Worm (Caenorhabditis elegans) whole organism, L1 larva: Measurements from ENCODE around the gene rpb-6.

Experiments
- C04F5.9 ChIP-seq: sonication (generic microtip); optimal IDR thresholded peaks from 2 replicates; lab custom pipeline; 2016; ENCODE audit warnings: missing genetic modification characterization, missing compliant biosample characterization
- C16A3.4 ChIP-seq: fragments of 150-350 bp; optimal IDR thresholded peaks from 2 replicates; lab custom pipeline; 2014; ENCODE audit warnings: missing biosample characterization, missing genetic modification characterization
- C34B4.2 ChIP-seq: sonication (generic microtip); optimal IDR thresholded peaks from 2 replicates; lab custom pipeline; 2017; ENCODE audit warnings: mild to moderate bottlenecking, missing genetic modification characterization, missing compliant biosample characterization
- ama-1 ChIP-seq: fragments of 150-350 bp; optimal IDR thresholded peaks from 2 replicates; lab custom pipeline; 2014
- blmp-1 ChIP-seq: fragments of 150-350 bp; optimal IDR thresholded peaks from 2 replicates; lab custom pipeline; 2014; ENCODE audit warnings: missing biosample characterization, missing genetic modification characterization
- ceh-8 ChIP-seq: fragments of 200-800 bp; sonication (Bioruptor generic); optimal IDR thresholded peaks from 2 replicates; lab custom pipeline; 2018; ENCODE audit warnings: mild to moderate bottlenecking, missing genetic modification characterization, moderate library complexity, missing compliant biosample characterization
- dsc-1 ChIP-seq: sonication (generic microtip); optimal IDR thresholded peaks from 2 replicates; lab custom pipeline; 2016; ENCODE audit warnings: mild to moderate bottlenecking, missing genetic modification characterization, missing compliant biosample characterization
- efl-1 ChIP-seq, 4 experiments: fragments of 150-350 bp; optimal IDR thresholded peaks in 3 of 4; peaks in 1 of 4; 1 replicate in 1 of 4; 2 replicates in 3 of 4; lab custom pipeline; 2014; ENCODE audit warnings: missing biosample characterization in 2 of 4, missing genetic modification characterization in 2 of 4, missing genetic modification reagents in 2 of 4
- egl-13 ChIP-seq: sonication (generic microtip); optimal IDR thresholded peaks from 2 replicates; lab custom pipeline; 2016; ENCODE audit warnings: missing genotype, missing genetic modification reagents, missing genetic modification characterization, missing compliant biosample characterization
- egl-27 ChIP-seq, 2 experiments: fragments of 150-350 bp in 1 of 2; sonication (generic microtip); optimal IDR thresholded peaks; 3 replicates each; lab custom pipeline; 2017 to 2018; ENCODE audit warnings: missing biosample characterization in 2 of 2, missing genetic modification characterization in 2 of 2, missing genetic modification reagents in 2 of 2
- elt-2 ChIP-seq: sonication (generic microtip); optimal IDR thresholded peaks from 2 replicates; lab custom pipeline; 2016; ENCODE audit warnings: missing genetic modification characterization, mild to moderate bottlenecking, inconsistent platforms, missing compliant biosample characterization, missing genetic modification reagents
- ets-5 ChIP-seq: fragments of 200-800 bp; sonication (Bioruptor generic); IDR thresholded peaks from 2 replicates; pipeline ENCODE4 v1.3.6; 2022; ENCODE audit warnings: missing genetic modification characterization, missing compliant biosample characterization
- fkh-10 ChIP-seq: sonication (generic microtip); optimal IDR thresholded peaks from 2 replicates; lab custom pipeline; 2017; ENCODE audit warnings: missing biosample characterization, missing genetic modification reagents, missing genetic modification characterization
- fkh-4 ChIP-seq: sonication (generic microtip); optimal IDR thresholded peaks from 2 replicates; lab custom pipeline; 2016; ENCODE audit warnings: missing compliant biosample characterization, missing genetic modification characterization, borderline replicate concordance
- fkh-8 ChIP-seq: sonication (generic microtip); optimal IDR thresholded peaks from 2 replicates; lab custom pipeline; 2016; ENCODE audit warnings: mild to moderate bottlenecking, missing genetic modification characterization, missing compliant biosample characterization
- fos-1 ChIP-seq: fragments of 150-350 bp; optimal IDR thresholded peaks from 2 replicates; lab custom pipeline; 2014; ENCODE audit warnings: missing biosample characterization, missing genetic modification characterization
- grh-1 ChIP-seq: fragments of 200-800 bp; sonication (Bioruptor generic); IDR thresholded peaks from 2 replicates; pipeline ENCODE4 v1.3.6; 2022; ENCODE audit warnings: missing genetic modification reagents, missing genetic modification characterization, missing compliant biosample characterization
- isw-1 ChIP-seq: fragments of 200-800 bp; sonication (Bioruptor generic); IDR thresholded peaks from 2 replicates; pipeline ENCODE4 v1.3.6; 2022; ENCODE audit warnings: missing genetic modification characterization, missing compliant biosample characterization
- jun-1 ChIP-seq: fragments of 150-350 bp; optimal IDR thresholded peaks from 2 replicates; lab custom pipeline; 2014; ENCODE audit warnings: missing biosample characterization, missing genetic modification reagents, missing genetic modification characterization
- lin-13 ChIP-seq: fragments of 150-350 bp; optimal IDR thresholded peaks from 2 replicates; lab custom pipeline; 2014; ENCODE audit warnings: missing biosample characterization, missing genetic modification reagents, missing genetic modification characterization
- lin-35 ChIP-seq, 2 experiments: fragments of 150-350 bp; optimal IDR thresholded peaks; 2 replicates each; lab custom pipeline; 2014; ENCODE audit warnings: missing biosample characterization in 2 of 2, missing genetic modification characterization in 2 of 2, missing genetic modification reagents in 2 of 2
- lsy-2 ChIP-seq, 2 experiments: fragments of 150-350 bp; optimal IDR thresholded peaks; 2 replicates each; lab custom pipeline; 2014; ENCODE audit warnings: missing biosample characterization in 2 of 2, missing genetic modification characterization in 2 of 2
- mdl-1 ChIP-seq, 2 experiments: fragments of 150-350 bp; optimal IDR thresholded peaks; 2 replicates each; lab custom pipeline; 2014 to 2017; ENCODE audit warnings: missing biosample characterization in 2 of 2, missing genetic modification characterization in 2 of 2, inconsistent platforms in 1 of 2
- mep-1 ChIP-seq: fragments of 150-350 bp; optimal IDR thresholded peaks from 2 replicates; lab custom pipeline; 2014; ENCODE audit warnings: missing biosample characterization, missing genetic modification characterization
- nhr-12 ChIP-seq: sonication (generic microtip); optimal IDR thresholded peaks from 2 replicates; lab custom pipeline; 2017; ENCODE audit warnings: missing biosample characterization, missing genetic modification characterization
- nhr-237 ChIP-seq: fragments of 150-350 bp; optimal IDR thresholded peaks from 2 replicates; lab custom pipeline; 2014; ENCODE audit warnings: missing biosample characterization, missing genetic modification characterization
- nhr-28 ChIP-seq: fragments of 150-350 bp; optimal IDR thresholded peaks from 2 replicates; lab custom pipeline; 2014; ENCODE audit warnings: missing biosample characterization, missing genetic modification characterization
- nhr-71 ChIP-seq: sonication (generic microtip); optimal IDR thresholded peaks from 2 replicates; lab custom pipeline; 2016; ENCODE audit warnings: mild to moderate bottlenecking, missing genetic modification characterization, moderate library complexity, missing compliant biosample characterization
- nhr-76 ChIP-seq: sonication (generic microtip); optimal IDR thresholded peaks from 2 replicates; lab custom pipeline; 2017; ENCODE audit warnings: missing biosample characterization, missing genetic modification characterization
- nhr-85 ChIP-seq: sonication (generic microtip); peaks from one replicate; lab custom pipeline; 2016; ENCODE audit warnings: missing genetic modification characterization, inconsistent platforms, missing compliant biosample characterization
- pqm-1 ChIP-seq: sonication (generic microtip); optimal IDR thresholded peaks from 3 replicates; lab custom pipeline; 2017; ENCODE audit warnings: missing biosample characterization, missing genetic modification characterization
- rnt-1 ChIP-seq: sonication (generic microtip); optimal IDR thresholded peaks from 2 replicates; lab custom pipeline; 2016; ENCODE audit warnings: mild to moderate bottlenecking, missing genetic modification characterization, moderate library complexity, missing compliant biosample characterization
- snu-23 ChIP-seq: sonication (generic microtip); optimal IDR thresholded peaks from 2 replicates; lab custom pipeline; 2016; ENCODE audit warnings: missing genetic modification characterization, missing compliant biosample characterization
- sox-4 ChIP-seq: sonication (generic microtip); optimal IDR thresholded peaks from 2 replicates; lab custom pipeline; 2016; ENCODE audit warnings: missing genetic modification characterization, missing compliant biosample characterization
- tbx-2 ChIP-seq: sonication (generic microtip); optimal IDR thresholded peaks from 2 replicates; lab custom pipeline; 2016; ENCODE audit warnings: missing genetic modification characterization, missing compliant biosample characterization
- unc-30 ChIP-seq: sonication (generic microtip); optimal IDR thresholded peaks from 2 replicates; lab custom pipeline; 2017; ENCODE audit warnings: missing biosample characterization, missing genetic modification characterization
- xbp-1 ChIP-seq: sonication (generic microtip); optimal IDR thresholded peaks from 2 replicates; lab custom pipeline; 2016; ENCODE audit warnings: missing genetic modification characterization, missing compliant biosample characterization
- zag-1 ChIP-seq: fragments of 150-350 bp; optimal IDR thresholded peaks from 2 replicates; lab custom pipeline; 2014; ENCODE audit warnings: missing biosample characterization, missing genetic modification characterization
- zip-4 ChIP-seq: fragments of 200-800 bp; sonication (Bioruptor generic); optimal IDR thresholded peaks from 2 replicates; lab custom pipeline; 2018; ENCODE audit warnings: mild to moderate bottlenecking, missing genetic modification characterization, moderate library complexity, missing compliant biosample characterization
- ztf-11 ChIP-seq, 2 experiments: sonication (generic microtip); optimal IDR thresholded peaks; 2 replicates each; lab custom pipeline; 2016 to 2017; ENCODE audit warnings: missing genetic modification characterization in 2 of 2, missing biosample characterization in 1 of 2, missing compliant biosample characterization in 1 of 2

Gene rpb-6

DNA sequence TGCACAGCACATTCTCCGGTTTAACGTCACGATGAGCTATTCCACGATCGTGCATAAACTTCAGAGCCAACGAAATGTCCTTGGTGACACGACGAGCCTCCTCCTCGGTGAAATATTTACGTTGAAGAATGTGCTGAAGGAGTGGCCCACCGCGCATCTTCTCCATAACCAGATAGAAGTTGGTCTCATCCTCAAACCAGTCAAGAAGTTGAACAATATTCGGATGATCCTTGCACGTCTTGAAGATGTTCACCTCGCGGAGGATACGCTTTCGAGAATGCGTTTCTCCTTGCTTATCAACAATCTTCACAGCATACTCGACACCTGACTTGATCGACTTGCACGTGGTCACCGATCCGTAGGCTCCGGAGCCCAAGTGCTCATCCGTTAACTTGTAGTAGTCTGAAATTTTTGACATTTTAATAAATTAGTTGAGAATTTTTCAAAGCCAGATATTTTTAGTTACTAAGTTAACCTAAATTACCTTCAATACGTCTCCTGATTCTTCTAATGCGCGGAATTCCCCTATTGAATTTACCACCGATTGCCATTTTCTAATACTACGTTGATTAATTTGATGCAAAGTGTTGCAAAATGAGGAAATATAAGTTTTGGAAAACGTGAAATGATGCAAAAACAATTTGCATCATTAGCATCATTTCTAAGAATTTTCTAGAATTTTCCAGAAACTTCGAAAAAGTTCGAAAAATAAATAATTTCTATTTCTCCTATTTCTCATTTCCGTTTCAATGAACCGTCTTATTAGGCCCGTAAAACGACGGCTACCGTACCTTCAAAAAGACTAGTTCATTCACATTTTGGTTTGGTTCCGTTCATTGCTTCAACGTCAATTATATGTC is 33.0 kb upstream of the rpb-6 start (continued):
- TF ChIP-seq nhr-12 (tag; lab: Kevin White, UChicago) (no peak), xbp-1 (tag; lab: Kevin White, UChicago) (no peak), C04F5.9 (tag; lab: Kevin White, UChicago) (no peak), jun-1 (no peak), lin-35 (GFP tag; optimal IDR thresholded peaks at IDR 0.05; lab: Kevin White, UChicago) (no peak), ztf-11 (tag; optimal IDR thresholded peaks at IDR 0.05; lab: Kevin White, UChicago) (no peak), ceh-8 (GFP tag; lab: Kevin White, UChicago) (no peak), nhr-28 (tag; lab: Kevin White, UChicago) (no peak), mdl-1 (tag; optimal IDR thresholded peaks at IDR 0.05; lab: Kevin White, UChicago) (no peak), zag-1 (no peak), lsy-2 (tag; optimal IDR thresholded peaks at IDR 0.05; lab: Kevin White, UChicago) (no peak), egl-13 (tag; lab: Kevin White, UChicago) (no peak), fos-1 (no peak), nhr-237 (no peak), isw-1 (GFP tag; lab: Robert Waterston, UW) (no peak), fkh-10 (no peak), dsc-1 (peak; percentile 0), ama-1 (lab: Kevin White, UChicago) (peak; percentile 9), fkh-8 (tag; lab: Kevin White, UChicago) (peak; percentile 36)

DNA sequence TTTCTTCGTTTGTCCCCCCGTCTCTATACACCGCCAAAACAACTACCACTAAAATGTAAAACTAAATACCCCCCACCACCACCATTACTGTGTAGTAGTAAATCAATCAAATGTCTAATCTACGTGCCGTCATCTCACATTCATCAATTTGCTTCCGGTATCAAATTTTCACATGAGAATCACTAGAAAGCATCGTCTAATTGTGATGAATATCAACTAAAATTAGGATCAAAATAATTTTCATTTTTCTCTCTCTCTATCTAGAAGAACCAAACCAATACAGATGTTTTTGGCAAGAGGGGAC is 32.4 kb upstream of the rpb-6 start:
- peak; percentile 19 for TF ChIP-seq zip-4 (GFP tag; lab: Kevin White, UChicago)
- peak in 1 of 2 experiments; percentile 13 for TF ChIP-seq lsy-2 (tag; optimal IDR thresholded peaks at IDR 0.05; lab: Kevin White, UChicago)
- no peak for TF ChIP-seq egl-27 (tag; optimal IDR thresholded peaks at IDR 0.05; lab: Kevin White, UChicago)
- no peak for TF ChIP-seq sox-4 (tag; lab: Kevin White, UChicago)
- peak; percentile 47 for TF ChIP-seq ama-1 (lab: Kevin White, UChicago)
- TF ChIP-seq ztf-11 (tag; optimal IDR thresholded peaks at IDR 0.05; lab: Kevin White, UChicago) = peak in 1 of 2 experiments; percentile 8
- no peak for TF ChIP-seq tbx-2 (tag; lab: Kevin White, UChicago)
- TF ChIP-seq elt-2 (tag; lab: Kevin White, UChicago) = no peak
- no peak for TF ChIP-seq fkh-8 (tag; lab: Kevin White, UChicago)
- TF ChIP-seq nhr-237 = no peak
- TF ChIP-seq grh-1 (GFP tag; lab: Robert Waterston, UW) = no peak
- peak; percentile 21 for TF ChIP-seq blmp-1 (tag; lab: Kevin White, UChicago)
- peak; percentile 6 for TF ChIP-seq snu-23 (GFP tag; lab: Kevin White, UChicago)
- peak; percentile 16 for TF ChIP-seq C16A3.4 (tag; lab: Kevin White, UChicago)
- TF ChIP-seq fkh-4 = no peak
- peak; percentile 31 for TF ChIP-seq rnt-1 (tag; lab: Kevin White, UChicago)
- no peak for TF ChIP-seq efl-1 (optimal IDR thresholded peaks at IDR 0.05; lab: Kevin White, UChicago)
- TF ChIP-seq efl-1 (GFP tag; optimal IDR thresholded peaks at IDR 0.05 in 1 of 2; lab: Kevin White, UChicago) = peak in 1 of 2 experiments; percentile 81
- no peak for TF ChIP-seq fos-1
- TF ChIP-seq C34B4.2 (tag; lab: Kevin White, UChicago) = no peak
- peak; percentile 43 for TF ChIP-seq nhr-71 (tag; lab: Kevin White, UChicago)
- TF ChIP-seq, all 84 proteins: peak for 10

DNA sequence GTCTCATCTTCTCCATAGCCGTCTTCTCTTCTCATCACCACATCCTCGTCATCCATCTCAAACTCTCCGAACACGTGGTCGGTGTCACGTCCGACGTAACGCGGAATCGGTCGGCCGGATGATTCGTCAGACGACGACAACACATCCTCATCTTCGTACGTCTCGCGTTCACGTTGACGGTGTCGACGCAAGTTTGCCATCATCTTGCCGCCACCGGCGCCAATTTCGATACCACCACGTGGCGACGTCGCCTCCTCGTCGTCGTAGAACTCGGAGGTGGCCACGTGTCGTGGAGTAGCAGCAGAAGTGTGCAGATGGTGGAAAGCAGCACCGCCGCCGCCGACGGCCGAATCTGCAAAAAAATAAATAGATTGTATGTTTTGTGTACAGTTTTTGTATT is 31.9 kb upstream of the rpb-6 start:
- TF ChIP-seq jun-1 (no peak), lin-35 (GFP tag; optimal IDR thresholded peaks at IDR 0.05; lab: Kevin White, UChicago) (peak in 1 of 2 experiments; percentile 3), lsy-2 (tag; optimal IDR thresholded peaks at IDR 0.05; lab: Kevin White, UChicago) (no peak), ets-5 (GFP tag; lab: Robert Waterston, UW) (0 out of 2 replicates have a peak, but pooled peaks have one; percentile 44), pqm-1 (tag; lab: Kevin White, UChicago) (no peak), ama-1 (lab: Kevin White, UChicago) (no peak), grh-1 (GFP tag; lab: Robert Waterston, UW) (peak; percentile 33; the same call in 1 of the 2 replicates), lin-13 (GFP tag; lab: Kevin White, UChicago) (no peak), nhr-76 (tag; lab: Kevin White, UChicago) (no peak), mep-1 (tag; lab: Kevin White, UChicago) (no peak), unc-30 (tag; lab: Kevin White, UChicago) (no peak), nhr-85 (tag; lab: Kevin White, UChicago) (peak; percentile 67), zip-4 (GFP tag; lab: Kevin White, UChicago) (no peak)
